Fruit fly (Drosophila melanogaster) whole organism, pupa: Measurements from ENCODE around the gene Ulp1.

Experiments
- CG10348 ChIP-seq: fragments of 200-800 bp; sonication (Bioruptor generic); IDR thresholded peaks from 2 replicates; pipeline ENCODE4 v1.3.6; 2022; ENCODE audit warnings: missing biosample characterization, missing genetic modification characterization
- CG14655 ChIP-seq: fragments of 200-800 bp; sonication (Bioruptor generic); optimal IDR thresholded peaks from 3 replicates; lab custom pipeline; 2017; ENCODE audit warnings: mild to moderate bottlenecking, missing biosample characterization, missing genetic modification reagents, missing genetic modification characterization
- CG15710 ChIP-seq: fragments of 200-800 bp; sonication (Bioruptor generic); optimal IDR thresholded peaks from 2 replicates; lab custom pipeline; 2018; ENCODE audit warnings: missing biosample characterization, mild to moderate bottlenecking, missing genetic modification characterization, moderate library complexity
- CG34367 ChIP-seq: fragments of 200-800 bp; sonication (Bioruptor generic); optimal IDR thresholded peaks from 2 replicates; lab custom pipeline; 2018; ENCODE audit warnings: missing biosample characterization, mild to moderate bottlenecking, missing genetic modification characterization
- CG9948 ChIP-seq: fragments of 200-800 bp; sonication (Bioruptor generic); optimal IDR thresholded peaks from 2 replicates; lab custom pipeline; 2018; ENCODE audit warnings: missing biosample characterization, mild to moderate bottlenecking, missing genetic modification characterization, moderate library complexity
- D1 ChIP-seq: fragments of 200-800 bp; sonication (Bioruptor generic); optimal IDR thresholded peaks from 2 replicates; lab custom pipeline; 2018; ENCODE audit warnings: missing biosample characterization, mild to moderate bottlenecking, missing genetic modification characterization, moderate library complexity
- EcR ChIP-seq: fragments of 200-800 bp; sonication (Bioruptor generic); optimal IDR thresholded peaks from 3 replicates; lab custom pipeline; 2019; ENCODE audit warnings: missing biosample characterization, missing genetic modification characterization, mild to moderate bottlenecking, moderate library complexity, missing genetic modification reagents
- Pif1A ChIP-seq: fragments of 200-800 bp; sonication (Bioruptor generic); optimal IDR thresholded peaks from 3 replicates; lab custom pipeline; 2016; ENCODE audit warnings: missing biosample characterization, missing genetic modification characterization
- Pif1B ChIP-seq: fragments of 200-800 bp; sonication (Bioruptor generic); optimal IDR thresholded peaks from 3 replicates; lab custom pipeline; 2016; ENCODE audit warnings: missing biosample characterization, missing genetic modification characterization
- Snoo ChIP-seq: fragments of 200-800 bp; sonication (Bioruptor generic); optimal IDR thresholded peaks from 3 replicates; lab custom pipeline; 2017; ENCODE audit warnings: missing biosample characterization, mild to moderate bottlenecking, missing genetic modification characterization, inconsistent platforms
- fd96Ca ChIP-seq: fragments of 200-800 bp; sonication (Bioruptor generic); IDR thresholded peaks from 3 replicates; pipeline ENCODE4 v1.3.6; 2022; ENCODE audit warnings: missing biosample characterization, missing genetic modification characterization
- gl ChIP-seq: fragments of 200-800 bp; sonication (Bioruptor generic); optimal IDR thresholded peaks from 2 replicates; lab custom pipeline; 2018; ENCODE audit warnings: missing biosample characterization, mild to moderate bottlenecking, missing genetic modification characterization

DNA sequence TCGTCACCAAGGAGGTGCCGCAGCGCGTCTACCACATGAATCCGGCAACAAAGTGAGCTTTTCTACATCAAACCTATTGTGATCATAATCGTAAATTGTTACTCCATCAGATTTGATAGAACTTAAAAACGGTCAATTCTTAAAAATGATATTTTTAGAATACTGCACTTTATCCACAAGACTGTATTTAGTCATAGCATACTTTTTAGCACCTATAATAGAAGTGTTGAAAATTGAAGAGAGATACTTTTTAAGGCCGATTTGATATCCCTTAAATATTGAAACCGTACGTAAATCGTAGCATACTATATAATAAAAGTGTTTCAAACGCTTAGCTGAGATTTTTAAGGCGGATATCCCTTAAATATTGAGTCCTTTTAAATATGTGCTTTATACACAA is 42.2 kb upstream of the Ulp1 start:
- TF ChIP-seq fd96Ca (GFP tag; lab: Robert Waterston, UW) = no peak
- no peak for TF ChIP-seq CG34367 (tag; lab: Kevin White, UChicago)
- no peak for TF ChIP-seq D1 (tag; lab: Kevin White, UChicago)
- no peak for TF ChIP-seq EcR (GFP tag; lab: Kevin White, UChicago)
- no peak for TF ChIP-seq CG10348
- TF ChIP-seq CG14655 (GFP tag; lab: Kevin White, UChicago) = no peak
- no peak for TF ChIP-seq Snoo (tag; lab: Kevin White, UChicago)
- TF ChIP-seq CG15710 = no peak
- TF ChIP-seq Pif1A = no peak
- TF ChIP-seq CG9948 (tag; lab: Kevin White, UChicago) = no peak
- TF ChIP-seq Pif1B = no peak
- no peak for TF ChIP-seq gl (tag; lab: Kevin White, UChicago)
